Fruit fly (Drosophila melanogaster) whole organism, embryonic: ENCODE data around the gene wfs1.

Experiments
- CG10209 ChIP-seq: fragments of 200-800 bp; sonication (Bioruptor generic); optimal IDR thresholded peaks from 3 replicates; lab custom pipeline; 2017; ENCODE audit warnings: missing biosample characterization, mild to moderate bottlenecking, missing genetic modification characterization, missing genetic modification reagents
- CG10274 ChIP-seq: fragments of 200-800 bp; sonication (Bioruptor generic); optimal IDR thresholded peaks from 3 replicates; lab custom pipeline; 2017; ENCODE audit warnings: missing biosample characterization, mild to moderate bottlenecking, missing genetic modification characterization
- CG15514 ChIP-seq: fragments of 200-800 bp; sonication (Bioruptor generic); optimal IDR thresholded peaks from 3 replicates; lab custom pipeline; 2017; ENCODE audit warnings: missing biosample characterization, missing genetic modification characterization, mild to moderate bottlenecking, moderate library complexity, missing genetic modification reagents
- CG17186 ChIP-seq: fragments of 200-800 bp; sonication (Bioruptor generic); optimal IDR thresholded peaks from 3 replicates; lab custom pipeline; 2017; ENCODE audit warnings: missing biosample characterization, missing genetic modification reagents, missing genetic modification characterization
- CG17328 ChIP-seq: fragments of 200-800 bp; sonication (Bioruptor generic); IDR thresholded peaks from 2 replicates; pipeline ENCODE4 v1.3.6; 2022; ENCODE audit warnings: missing biosample characterization, missing genetic modification characterization
- CG17385 ChIP-seq: fragments of 200-800 bp; sonication (Bioruptor generic); optimal IDR thresholded peaks from 3 replicates; lab custom pipeline; 2018; ENCODE audit warnings: missing biosample characterization, mild to moderate bottlenecking, missing genetic modification characterization
- CG17802 ChIP-seq: fragments of 200-800 bp; sonication (Bioruptor generic); optimal IDR thresholded peaks from 2 replicates; lab custom pipeline; 2018; ENCODE audit warnings: missing biosample characterization, mild to moderate bottlenecking, missing genetic modification characterization, moderate library complexity
- CG32532 ChIP-seq: fragments of 200-800 bp; sonication (Bioruptor generic); IDR thresholded peaks from 2 replicates; pipeline ENCODE4 v1.3.6; 2022; ENCODE audit warnings: missing biosample characterization, missing genetic modification characterization
- CG3407 ChIP-seq: fragments of 200-800 bp; sonication (Bioruptor generic); optimal IDR thresholded peaks from 2 replicates; lab custom pipeline; 2018; ENCODE audit warnings: missing biosample characterization, mild to moderate bottlenecking, missing genetic modification characterization
- CG34224 ChIP-seq: fragments of 200-800 bp; sonication (Bioruptor generic); IDR thresholded peaks from 3 replicates; pipeline ENCODE4 v1.3.6; 2022; ENCODE audit warnings: missing biosample characterization, missing genetic modification characterization; ENCODE audit not compliant: partially characterized antibody
- CG6654 ChIP-seq: fragments of 200-800 bp; sonication (Bioruptor generic); optimal IDR thresholded peaks from 2 replicates; lab custom pipeline; 2017; ENCODE audit warnings: missing biosample characterization, mild to moderate bottlenecking, missing genetic modification characterization
- CG7271 ChIP-seq: fragments of 200-800 bp; sonication (Bioruptor generic); optimal IDR thresholded peaks from 2 replicates; lab custom pipeline; 2018; ENCODE audit warnings: missing biosample characterization, mild to moderate bottlenecking, missing genetic modification characterization, moderate library complexity
- CG8359 ChIP-seq: fragments of 200-800 bp; sonication (Bioruptor generic); optimal IDR thresholded peaks from 2 replicates; lab custom pipeline; 2017; ENCODE audit warnings: missing biosample characterization, mild to moderate bottlenecking, missing genetic modification characterization, borderline replicate concordance
- CG9727 ChIP-seq: fragments of 200-800 bp; sonication (Bioruptor generic); optimal IDR thresholded peaks from 3 replicates; lab custom pipeline; 2017; ENCODE audit warnings: missing biosample characterization, mild to moderate bottlenecking, missing genetic modification characterization
- CG9932 ChIP-seq: fragments of 200-800 bp; sonication (Bioruptor generic); IDR thresholded peaks from 2 replicates; pipeline ENCODE4 v1.3.6; 2022; ENCODE audit warnings: missing biosample characterization, missing genetic modification characterization
- Deaf1 ChIP-seq: fragments of 200-800 bp; optimal IDR thresholded peaks from 3 replicates; lab custom pipeline; 2019; ENCODE audit warnings: missing biosample characterization, mild to moderate bottlenecking, missing genetic modification characterization, moderate library complexity
- Dref ChIP-seq: fragments of 200-800 bp; sonication (Bioruptor generic); IDR thresholded peaks from 2 replicates; pipeline ENCODE4 v1.3.6; 2022; ENCODE audit warnings: missing biosample characterization, missing genetic modification characterization
- Gug ChIP-seq: fragments of 200-800 bp; sonication (Bioruptor generic); IDR thresholded peaks from 4 replicates; pipeline ENCODE4 v1.3.6; 2022; ENCODE audit warnings: missing biosample characterization, missing genetic modification characterization
- Jarid2 ChIP-seq: fragments of 200-800 bp; sonication (Bioruptor generic); optimal IDR thresholded peaks from 3 replicates; lab custom pipeline; 2017; ENCODE audit warnings: mild to moderate bottlenecking, missing biosample characterization, missing genetic modification reagents, missing genetic modification characterization
- Myb ChIP-seq: fragments of 200-800 bp; sonication (Bioruptor generic); optimal IDR thresholded peaks from 2 replicates; lab custom pipeline; 2016; ENCODE audit warnings: missing biosample characterization, missing genetic modification characterization
- Nf-YA ChIP-seq: fragments of 200-800 bp; sonication (Bioruptor generic); IDR thresholded peaks from 2 replicates; pipeline ENCODE4 v1.3.6; 2022; ENCODE audit warnings: missing biosample characterization, missing genetic modification characterization
- NfI ChIP-seq: fragments of 200-800 bp; sonication (Bioruptor generic); optimal IDR thresholded peaks from 3 replicates; lab custom pipeline; 2018; ENCODE audit warnings: missing biosample characterization, mild to moderate bottlenecking, missing genetic modification characterization, moderate library complexity
- Rx ChIP-seq: fragments of 200-800 bp; sonication (Bioruptor generic); IDR thresholded peaks from 2 replicates; pipeline ENCODE4 v1.3.6; 2022; ENCODE audit warnings: missing biosample characterization, missing genetic modification characterization
- Stat92E ChIP-seq, 3 experiments: fragments of >200 bp in 2 of 3; fragments of 200-800 bp in 1 of 3; sonication (Bioruptor generic) in 1 of 3; optimal IDR thresholded peaks; 2 replicates each; lab custom pipeline; 2017 to 2019; ENCODE audit warnings: missing biosample characterization in 3 of 3, missing genetic modification characterization in 3 of 3, mild to moderate bottlenecking in 1 of 3, moderate library complexity in 1 of 3
- Trl ChIP-seq, 3 experiments: fragments of >200 bp in 2 of 3; fragments of 200-800 bp in 1 of 3; sonication (Bioruptor generic) in 1 of 3; optimal IDR thresholded peaks; 2 replicates in 1 of 3; 3 replicates in 2 of 3; lab custom pipeline; 2016 to 2017; ENCODE audit warnings: missing biosample characterization in 1 of 3, missing genetic modification characterization in 1 of 3
- dimm ChIP-seq: fragments of 200-800 bp; sonication (Bioruptor generic); IDR thresholded peaks from 2 replicates; pipeline ENCODE4 v1.3.6; 2022; ENCODE audit warnings: missing biosample characterization, missing genetic modification characterization
- dysf ChIP-seq: fragments of 200-800 bp; sonication (Bioruptor generic); IDR thresholded peaks from 3 replicates; pipeline ENCODE4 v1.3.6; 2022; ENCODE audit warnings: missing biosample characterization, missing genetic modification characterization
- eyg ChIP-seq: fragments of 200-800 bp; sonication (Bioruptor generic); optimal IDR thresholded peaks from 3 replicates; lab custom pipeline; 2016; ENCODE audit warnings: missing biosample characterization, missing genetic modification characterization
- gem ChIP-seq: fragments of 200-800 bp; sonication (Bioruptor generic); optimal IDR thresholded peaks from 2 replicates; lab custom pipeline; 2019; ENCODE audit warnings: missing biosample characterization, mild to moderate bottlenecking, missing genetic modification characterization, moderate library complexity
- hth ChIP-seq: fragments of >200 bp; optimal IDR thresholded peaks from 2 replicates; lab custom pipeline; 2017; ENCODE audit warnings: inconsistent platforms
- jing ChIP-seq: fragments of 200-800 bp; sonication (Bioruptor generic); optimal IDR thresholded peaks from 2 replicates; lab custom pipeline; 2018; ENCODE audit warnings: missing biosample characterization, mild to moderate bottlenecking, missing genetic modification characterization
- kay ChIP-seq: fragments of 200-800 bp; sonication (Bioruptor generic); optimal IDR thresholded peaks from 2 replicates; lab custom pipeline; 2016; ENCODE audit warnings: missing biosample characterization, missing genetic modification characterization
- lab ChIP-seq: fragments of 200-800 bp; sonication (Bioruptor generic); optimal IDR thresholded peaks from 3 replicates; lab custom pipeline; 2017; ENCODE audit warnings: missing biosample characterization, missing genetic modification characterization, mild to moderate bottlenecking, moderate library complexity, missing genetic modification reagents
- lilli ChIP-seq: fragments of 200-800 bp; sonication (Bioruptor generic); optimal IDR thresholded peaks from 3 replicates; lab custom pipeline; 2016; ENCODE audit warnings: missing biosample characterization, missing genetic modification characterization
- lola ChIP-seq, 3 experiments: fragments of >200 bp in 2 of 3; fragments of 200-800 bp in 1 of 3; sonication (Bioruptor generic) in 1 of 3; optimal IDR thresholded peaks; 2 replicates each; lab custom pipeline; 2017 to 2019; ENCODE audit warnings: missing biosample characterization in 3 of 3, missing genetic modification characterization in 3 of 3, mild to moderate bottlenecking in 1 of 3, moderate library complexity in 1 of 3
- luna ChIP-seq: fragments of 200-800 bp; sonication (Bioruptor generic); optimal IDR thresholded peaks from 2 replicates; lab custom pipeline; 2016; ENCODE audit warnings: missing biosample characterization, missing genetic modification characterization
- p53 ChIP-seq: fragments of 200-800 bp; sonication (Bioruptor generic); optimal IDR thresholded peaks from 2 replicates; lab custom pipeline; 2016; ENCODE audit warnings: missing biosample characterization, missing genetic modification characterization
- prd ChIP-seq, 3 experiments: fragments of >200 bp in 2 of 3; fragments of 200-800 bp in 1 of 3; sonication (Bioruptor generic) in 1 of 3; optimal IDR thresholded peaks in 2 of 3; IDR thresholded peaks in 1 of 3; 2 replicates in 2 of 3; 3 replicates in 1 of 3; pipeline versions ENCODE4 v1.3.6 to Lab custom; 2017 to 2022; ENCODE audit warnings: missing biosample characterization in 1 of 3, missing genetic modification characterization in 1 of 3
- scrt ChIP-seq: fragments of 200-800 bp; sonication (Bioruptor generic); optimal IDR thresholded peaks from 2 replicates; lab custom pipeline; 2018; ENCODE audit warnings: missing biosample characterization, mild to moderate bottlenecking, missing genetic modification characterization, moderate library complexity
- sd ChIP-seq: fragments of 200-800 bp; sonication (Bioruptor generic); optimal IDR thresholded peaks from 3 replicates; lab custom pipeline; 2018; ENCODE audit warnings: missing biosample characterization, mild to moderate bottlenecking, missing genetic modification characterization, moderate library complexity
- sens ChIP-seq: fragments of 200-800 bp; sonication (Bioruptor generic); peaks from one replicate; lab custom pipeline; 2016; ENCODE audit warnings: missing biosample characterization, missing genetic modification characterization
- sr ChIP-seq: fragments of 200-800 bp; sonication (Bioruptor generic); IDR thresholded peaks from 3 replicates; pipeline ENCODE4 v1.3.6; 2022; ENCODE audit warnings: missing biosample characterization, missing genetic modification characterization
- tup ChIP-seq: fragments of 200-800 bp; sonication (Bioruptor generic); optimal IDR thresholded peaks from 2 replicates; lab custom pipeline; 2016; ENCODE audit warnings: missing biosample characterization, mild to moderate bottlenecking, missing genetic modification characterization, moderate library complexity
- vvl ChIP-seq: fragments of 200-800 bp; sonication (Bioruptor generic); IDR thresholded peaks from 2 replicates; pipeline ENCODE4 v1.3.6; 2022; ENCODE audit warnings: missing biosample characterization, missing genetic modification characterization
- z ChIP-seq: fragments of 200-800 bp; sonication (Bioruptor generic); IDR thresholded peaks from 3 replicates; pipeline ENCODE4 v1.3.6; 2022; ENCODE audit warnings: missing biosample characterization, missing genetic modification characterization

The wfs1 gene

dm6 chr3R:22710662-22711061 lies 20.5 kb upstream of the wfs1 start, which contains the start of gene CG4907:
CG4907 (minus strand) TSS chr3R:22710762.
- no peak for TF ChIP-seq NfI (GFP tag; lab: Kevin White, UChicago)
- no peak for TF ChIP-seq luna (GFP tag; lab: Kevin White, UChicago)
- no peak for TF ChIP-seq Jarid2
- TF ChIP-seq CG15514 (GFP tag; lab: Kevin White, UChicago), result no peak
- TF ChIP-seq p53 (GFP tag; lab: Kevin White, UChicago), result no peak
- no peak for TF ChIP-seq Myb (GFP tag; lab: Kevin White, UChicago)
- no peak for TF ChIP-seq lilli (GFP tag; lab: Kevin White, UChicago)
- TF ChIP-seq dimm (GFP tag; lab: Robert Waterston, UW), result no peak
- no peak for TF ChIP-seq kay (GFP tag; lab: Kevin White, UChicago)
- no peak for TF ChIP-seq CG17385 (GFP tag; lab: Kevin White, UChicago)
- no peak for TF ChIP-seq CG10209 (GFP tag; lab: Kevin White, UChicago)
- TF ChIP-seq Nf-YA (GFP tag; lab: Robert Waterston, UW), result no peak
- TF ChIP-seq CG7271, result no peak
- TF ChIP-seq CG8359 (GFP tag; lab: Kevin White, UChicago), result no peak
- no peak for TF ChIP-seq gem (tag; lab: Kevin White, UChicago)
- no peak for TF ChIP-seq lab (GFP tag; lab: Kevin White, UChicago)

- TF ChIP-seq Dref (0 out of 2 replicates have a peak, but pooled peaks have one; percentile 9), tup (GFP tag; lab: Kevin White, UChicago) (no peak), vvl (GFP tag; lab: Robert Waterston, UW) (0 out of 2 replicates have a peak, but pooled peaks have one; percentile 10)
Observed at dm6 chr3R:22707178-22707577, 17.0 kb upstream of the wfs1 start, which contains the start of gene CG13842. CG13842 (minus strand) TSS chr3R:22707278.

dm6 chr3R:22701793-22702192 lies 11.6 kb upstream of the wfs1 start, which contains the start of the genes CG6972 and CCAP:
CG6972 (plus strand) TSS chr3R:22702007.
CCAP (minus strand) TSS chr3R:22702084.
- peak; percentile 50 for TF ChIP-seq sens (GFP tag; lab: Kevin White, UChicago)
- no peak for TF ChIP-seq CG17328 (GFP tag; lab: Robert Waterston, UW)
- 0 out of 2 replicates have a peak, but pooled peaks have one; percentile 23 for TF ChIP-seq CG9932 (GFP tag; lab: Robert Waterston, UW)
- TF ChIP-seq sr (GFP tag; lab: Robert Waterston, UW), result no peak
- peak; percentile 63; the same call in 1 of the 3 replicates for TF ChIP-seq z (GFP tag; lab: Robert Waterston, UW)
- no peak for TF ChIP-seq Rx (GFP tag; lab: Robert Waterston, UW)
- peak; percentile 72 for TF ChIP-seq Deaf1
- no peak for TF ChIP-seq prd (optimal IDR thresholded peaks at IDR 0.05; lab: Kevin White, UChicago)
- TF ChIP-seq prd (GFP tag; IDR thresholded peaks at IDR 0.05; lab: Robert Waterston, UW), result peak; percentile 20; the same call in 1 of the 3 replicates
- TF ChIP-seq sd (tag; lab: Kevin White, UChicago), result peak; percentile 21
- TF ChIP-seq CG10274 (GFP tag; lab: Kevin White, UChicago), result no peak
- no peak for TF ChIP-seq scrt (GFP tag; lab: Kevin White, UChicago)

dm6 chr3R:22698208-22698607 lies 8.0 kb upstream of the wfs1 start, which contains the start of gene Cyp6d4:
Cyp6d4 (plus strand) TSS chr3R:22698319.
- TF ChIP-seq CG34224 (GFP tag; lab: Robert Waterston, UW) (no peak), Stat92E (GFP tag; optimal IDR thresholded peaks at IDR 0.05; lab: Kevin White, UChicago) (no peak), Trl (optimal IDR thresholded peaks at IDR 0.05; lab: Kevin White, UChicago) (peak in 1 of 2 experiments; percentile 19), Trl (GFP tag; optimal IDR thresholded peaks at IDR 0.05; lab: Kevin White, UChicago) (no peak), CG6654 (GFP tag; lab: Kevin White, UChicago) (no peak), Gug (GFP tag; lab: Robert Waterston, UW) (no peak), jing (GFP tag; lab: Kevin White, UChicago) (no peak), CG9727 (GFP tag; lab: Kevin White, UChicago) (no peak), dysf (GFP tag; lab: Robert Waterston, UW) (no peak), CG17802 (tag; lab: Kevin White, UChicago) (no peak), lola (GFP tag; optimal IDR thresholded peaks at IDR 0.05; lab: Kevin White, UChicago) (no peak), CG3407 (GFP tag; lab: Kevin White, UChicago) (no peak), eyg (GFP tag; lab: Kevin White, UChicago) (no peak), CG32532 (GFP tag; lab: Robert Waterston, UW) (0 out of 2 replicates have a peak, but pooled peaks have one; percentile 29), CG17186 (GFP tag; lab: Kevin White, UChicago) (no peak), hth (lab: Kevin White, UChicago) (no peak)
